Fruit fly (Drosophila melanogaster) whole organism, embryonic: ENCODE data around the gene lute.

ENCODE experiments used
- Ada2b ChIP-seq: fragments of 200-800 bp; sonication (Bioruptor generic); IDR thresholded peaks from 2 replicates; pipeline ENCODE4 v1.3.6; 2022; ENCODE audit warnings: missing biosample characterization, missing genetic modification characterization
- Atf6 ChIP-seq: fragments of 200-800 bp; sonication (Bioruptor generic); IDR thresholded peaks from 2 replicates; pipeline ENCODE4 v1.3.6; 2022; ENCODE audit warnings: missing biosample characterization, missing genetic modification characterization
- Bgb ChIP-seq: fragments of 200-800 bp; sonication (Bioruptor generic); IDR thresholded peaks from 2 replicates; pipeline ENCODE4 v1.3.6; 2022; ENCODE audit warnings: missing biosample characterization, missing genetic modification characterization; ENCODE audit not compliant: partially characterized antibody
- CG10654 ChIP-seq: fragments of 200-800 bp; sonication (Bioruptor generic); optimal IDR thresholded peaks from 2 replicates; lab custom pipeline; 2016; ENCODE audit warnings: missing biosample characterization, missing genetic modification characterization
- CG12391 ChIP-seq: fragments of 200-800 bp; sonication (Bioruptor generic); optimal IDR thresholded peaks from 3 replicates; lab custom pipeline; 2018; ENCODE audit warnings: missing biosample characterization, mild to moderate bottlenecking, missing genetic modification characterization, moderate library complexity
- CG12769 ChIP-seq: fragments of 200-800 bp; sonication (Bioruptor generic); optimal IDR thresholded peaks from 2 replicates; lab custom pipeline; 2019; ENCODE audit warnings: missing biosample characterization, mild to moderate bottlenecking, missing genetic modification characterization, moderate library complexity
- CG12942 ChIP-seq: fragments of 200-800 bp; sonication (Bioruptor generic); optimal IDR thresholded peaks from 3 replicates; lab custom pipeline; 2016; ENCODE audit warnings: missing biosample characterization, missing genetic modification characterization
- CG13296 ChIP-seq: fragments of 200-800 bp; sonication (Bioruptor generic); optimal IDR thresholded peaks from 3 replicates; lab custom pipeline; 2018; ENCODE audit warnings: missing biosample characterization, mild to moderate bottlenecking, missing genetic modification characterization
- CG15269 ChIP-seq: fragments of 200-800 bp; sonication (Bioruptor generic); optimal IDR thresholded peaks from 2 replicates; lab custom pipeline; 2018; ENCODE audit warnings: missing biosample characterization, mild to moderate bottlenecking, missing genetic modification characterization, moderate library complexity
- CG17612 ChIP-seq: fragments of 200-800 bp; sonication (Bioruptor generic); IDR thresholded peaks from 2 replicates; pipeline ENCODE4 v1.3.6; 2022; ENCODE audit warnings: missing biosample characterization, missing genetic modification characterization
- CG18476 ChIP-seq: fragments of 200-800 bp; sonication (Bioruptor generic); optimal IDR thresholded peaks from 2 replicates; lab custom pipeline; 2016; ENCODE audit warnings: missing biosample characterization, mild to moderate bottlenecking, missing genetic modification characterization
- CG18764 ChIP-seq: fragments of 200-800 bp; sonication (Bioruptor generic); optimal IDR thresholded peaks from 3 replicates; lab custom pipeline; 2016; ENCODE audit warnings: missing biosample characterization, missing genetic modification characterization
- CG2889 ChIP-seq: fragments of 200-800 bp; sonication (Bioruptor generic); IDR thresholded peaks from 3 replicates; pipeline ENCODE4 v1.3.6; 2022; ENCODE audit warnings: missing biosample characterization, missing genetic modification characterization
- CG43689 ChIP-seq: fragments of 200-800 bp; sonication (Bioruptor generic); IDR thresholded peaks from 2 replicates; pipeline ENCODE4 v1.3.6; 2022; ENCODE audit warnings: missing biosample characterization, missing genetic modification characterization
- CG5245 ChIP-seq: fragments of 200-800 bp; sonication (Bioruptor generic); optimal IDR thresholded peaks from 3 replicates; lab custom pipeline; 2016; ENCODE audit warnings: missing biosample characterization, missing genetic modification characterization
- CG5953 ChIP-seq: fragments of 200-800 bp; sonication (Bioruptor generic); IDR thresholded peaks from 2 replicates; pipeline ENCODE4 v1.3.6; 2022; ENCODE audit warnings: missing biosample characterization, missing genetic modification characterization
- CG6765 ChIP-seq: fragments of 200-800 bp; sonication (Bioruptor generic); optimal IDR thresholded peaks from 3 replicates; lab custom pipeline; 2017; ENCODE audit warnings: missing biosample characterization, mild to moderate bottlenecking, missing genetic modification characterization
- CG7372 ChIP-seq: fragments of 200-800 bp; sonication (Bioruptor generic); IDR thresholded peaks from 2 replicates; pipeline ENCODE4 v1.3.6; 2022; ENCODE audit warnings: missing biosample characterization, missing genetic modification characterization
- CG9609 ChIP-seq: fragments of 200-800 bp; sonication (Bioruptor generic); optimal IDR thresholded peaks from 3 replicates; lab custom pipeline; 2016; ENCODE audit warnings: missing biosample characterization, missing genetic modification characterization
- D19B ChIP-seq: fragments of 200-800 bp; sonication (Bioruptor generic); optimal IDR thresholded peaks from 2 replicates; lab custom pipeline; 2017; ENCODE audit warnings: missing biosample characterization, mild to moderate bottlenecking, missing genetic modification characterization
- Dfd ChIP-seq, 2 experiments: fragments of >200 bp; optimal IDR thresholded peaks; 2 replicates each; lab custom pipeline; 2017; ENCODE audit warnings: missing biosample characterization in 2 of 2, missing genetic modification characterization in 2 of 2
- Dref ChIP-seq: fragments of 200-800 bp; sonication (Bioruptor generic); IDR thresholded peaks from 2 replicates; pipeline ENCODE4 v1.3.6; 2022; ENCODE audit warnings: missing biosample characterization, missing genetic modification characterization
- Ets65A ChIP-seq: fragments of 200-800 bp; sonication (Bioruptor generic); peaks from one replicate; lab custom pipeline; 2016; ENCODE audit warnings: missing biosample characterization, missing genetic modification characterization
- Fer1 ChIP-seq: fragments of 200-800 bp; sonication (Bioruptor generic); optimal IDR thresholded peaks from 2 replicates; lab custom pipeline; 2017; ENCODE audit warnings: missing biosample characterization, mild to moderate bottlenecking, missing genetic modification characterization
- HLH3B ChIP-seq: fragments of 200-800 bp; sonication (Bioruptor generic); IDR thresholded peaks from 2 replicates; pipeline ENCODE4 v1.3.6; 2022; ENCODE audit warnings: missing biosample characterization, missing genetic modification characterization
- Lpt ChIP-seq: fragments of >200 bp; optimal IDR thresholded peaks from 2 replicates; lab custom pipeline; 2018; ENCODE audit warnings: missing biosample characterization, missing genetic modification characterization
- Max ChIP-seq: fragments of 200-800 bp; sonication (Bioruptor generic); optimal IDR thresholded peaks from 2 replicates; lab custom pipeline; 2016; ENCODE audit warnings: missing biosample characterization, mild to moderate bottlenecking, missing genetic modification characterization
- Meics ChIP-seq: fragments of 200-800 bp; sonication (Bioruptor generic); optimal IDR thresholded peaks from 2 replicates; lab custom pipeline; 2017; ENCODE audit warnings: missing biosample characterization, mild to moderate bottlenecking, missing genetic modification characterization
- Nf-YB ChIP-seq: fragments of 200-800 bp; sonication (Bioruptor generic); optimal IDR thresholded peaks from 3 replicates; lab custom pipeline; 2019; ENCODE audit warnings: missing biosample characterization, mild to moderate bottlenecking, missing genetic modification characterization, moderate library complexity
- NfI ChIP-seq: fragments of 200-800 bp; sonication (Bioruptor generic); optimal IDR thresholded peaks from 3 replicates; lab custom pipeline; 2018; ENCODE audit warnings: missing biosample characterization, mild to moderate bottlenecking, missing genetic modification characterization, moderate library complexity
- Ptx1 ChIP-seq: fragments of 200-800 bp; sonication (Bioruptor generic); IDR thresholded peaks from 2 replicates; pipeline ENCODE4 v1.3.6; 2022; ENCODE audit warnings: missing biosample characterization, missing genetic modification characterization
- Spps ChIP-seq: fragments of 200-800 bp; sonication (Bioruptor generic); optimal IDR thresholded peaks from 2 replicates; lab custom pipeline; 2018; ENCODE audit warnings: missing biosample characterization, mild to moderate bottlenecking, missing genetic modification characterization
- Trl ChIP-seq, 3 experiments: fragments of >200 bp in 2 of 3; fragments of 200-800 bp in 1 of 3; sonication (Bioruptor generic) in 1 of 3; optimal IDR thresholded peaks; 2 replicates in 1 of 3; 3 replicates in 2 of 3; lab custom pipeline; 2016 to 2017; ENCODE audit warnings: missing biosample characterization in 1 of 3, missing genetic modification characterization in 1 of 3
- Vsx1 ChIP-seq: fragments of 200-800 bp; sonication (Bioruptor generic); optimal IDR thresholded peaks from 2 replicates; lab custom pipeline; 2017; ENCODE audit warnings: missing biosample characterization, mild to moderate bottlenecking, missing genetic modification characterization, missing genetic modification reagents
- ase ChIP-seq: fragments of 200-800 bp; sonication (Bioruptor generic); IDR thresholded peaks from 3 replicates; pipeline ENCODE4 v1.3.6; 2022; ENCODE audit warnings: missing biosample characterization, missing genetic modification characterization
- bcd ChIP-seq: fragments of 200-800 bp; sonication (Bioruptor generic); optimal IDR thresholded peaks from 2 replicates; lab custom pipeline; 2017; ENCODE audit warnings: missing biosample characterization, mild to moderate bottlenecking, missing genetic modification characterization
- chif ChIP-seq, 2 experiments: fragments of 200-800 bp; sonication (Bioruptor generic); optimal IDR thresholded peaks; 3 replicates each; lab custom pipeline; 2016; ENCODE audit warnings: missing biosample characterization in 2 of 2, missing genetic modification characterization in 2 of 2
- dm ChIP-seq: fragments of 200-800 bp; sonication (Bioruptor generic); optimal IDR thresholded peaks from 3 replicates; lab custom pipeline; 2016; ENCODE audit warnings: missing biosample characterization, missing genetic modification characterization
- gem ChIP-seq: fragments of 200-800 bp; sonication (Bioruptor generic); optimal IDR thresholded peaks from 2 replicates; lab custom pipeline; 2019; ENCODE audit warnings: missing biosample characterization, mild to moderate bottlenecking, missing genetic modification characterization, moderate library complexity
- grn ChIP-seq: fragments of 200-800 bp; sonication (Bioruptor generic); optimal IDR thresholded peaks from 3 replicates; lab custom pipeline; 2017; ENCODE audit warnings: missing biosample characterization, missing genetic modification characterization
- ham ChIP-seq: fragments of 200-800 bp; sonication (Bioruptor generic); IDR thresholded peaks from 2 replicates; pipeline ENCODE4 v1.3.6; 2022; ENCODE audit warnings: missing biosample characterization, missing genetic modification characterization
- her ChIP-seq: fragments of 200-800 bp; sonication (Bioruptor generic); optimal IDR thresholded peaks from 2 replicates; lab custom pipeline; 2016; ENCODE audit warnings: missing biosample characterization, missing genetic modification characterization
- kni ChIP-seq: fragments of 200-800 bp; sonication (Bioruptor generic); optimal IDR thresholded peaks from 3 replicates; lab custom pipeline; 2017; ENCODE audit warnings: mild to moderate bottlenecking, missing biosample characterization, missing genetic modification reagents, missing genetic modification characterization
- nerfin-1 ChIP-seq: fragments of 200-800 bp; sonication (Bioruptor generic); optimal IDR thresholded peaks from 3 replicates; lab custom pipeline; 2019; ENCODE audit warnings: missing biosample characterization, mild to moderate bottlenecking, missing genetic modification characterization, moderate library complexity
- prd ChIP-seq, 3 experiments: fragments of >200 bp in 2 of 3; fragments of 200-800 bp in 1 of 3; sonication (Bioruptor generic) in 1 of 3; optimal IDR thresholded peaks in 2 of 3; IDR thresholded peaks in 1 of 3; 2 replicates in 2 of 3; 3 replicates in 1 of 3; pipeline versions ENCODE4 v1.3.6 to Lab custom; 2017 to 2022; ENCODE audit warnings: missing biosample characterization in 1 of 3, missing genetic modification characterization in 1 of 3
- pros ChIP-seq: fragments of 200-800 bp; sonication (Bioruptor generic); optimal IDR thresholded peaks from 3 replicates; lab custom pipeline; 2019; ENCODE audit warnings: missing biosample characterization, mild to moderate bottlenecking, missing genetic modification characterization, moderate library complexity
- ranshi ChIP-seq: fragments of 200-800 bp; sonication (Bioruptor generic); IDR thresholded peaks from 2 replicates; pipeline ENCODE4 v1.3.6; 2022; ENCODE audit warnings: missing biosample characterization, missing genetic modification characterization
- seq ChIP-seq: fragments of 200-800 bp; sonication (Bioruptor generic); IDR thresholded peaks from 2 replicates; pipeline ENCODE4 v1.3.6; 2022; ENCODE audit warnings: missing biosample characterization, missing genetic modification characterization
- stc ChIP-seq: fragments of 200-800 bp; sonication (Bioruptor generic); IDR thresholded peaks from 2 replicates; pipeline ENCODE4 v1.3.6; 2022; ENCODE audit warnings: missing biosample characterization, missing genetic modification characterization
- trem ChIP-seq: fragments of 200-800 bp; optimal IDR thresholded peaks from 3 replicates; lab custom pipeline; 2019; ENCODE audit warnings: missing biosample characterization, mild to moderate bottlenecking, missing genetic modification characterization, moderate library complexity
- yki ChIP-seq: fragments of >200 bp; optimal IDR thresholded peaks from 3 replicates; lab custom pipeline; 2018

Gene lute

DNA sequence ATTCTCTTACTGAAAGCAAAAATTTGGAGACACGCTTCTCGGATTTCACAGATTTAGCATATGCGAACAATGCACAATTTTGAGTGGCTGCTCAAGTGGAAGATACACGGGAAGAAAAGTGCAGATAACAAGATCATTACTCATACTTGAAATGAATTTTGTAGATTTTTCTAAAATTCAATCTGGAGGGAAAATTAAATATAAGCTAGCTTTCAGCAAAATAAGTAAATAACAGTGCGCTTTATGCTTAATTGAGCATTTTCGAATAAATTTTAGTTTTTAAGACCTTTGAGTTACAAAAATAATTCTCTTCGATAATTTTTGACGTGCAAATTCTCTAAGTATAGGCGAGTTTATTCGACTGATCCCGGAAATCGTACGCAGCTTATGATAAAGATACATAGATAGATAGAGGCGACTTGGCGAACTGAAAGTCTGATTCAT lies 21.0 kb downstream of the lute start (continued):
- no peak for TF ChIP-seq pros (GFP tag; lab: Kevin White, UChicago)
- TF ChIP-seq Atf6 (GFP tag; lab: Robert Waterston, UW), result no peak
- TF ChIP-seq CG5245 (GFP tag; lab: Kevin White, UChicago), result peak; percentile 36
- no peak for TF ChIP-seq grn (GFP tag; lab: Kevin White, UChicago)
- TF ChIP-seq Dfd (GFP tag; optimal IDR thresholded peaks at IDR 0.05; lab: Kevin White, UChicago), result no peak
- peak; percentile 19 for TF ChIP-seq CG15269 (tag; lab: Kevin White, UChicago)
- no peak for TF ChIP-seq yki
- TF ChIP-seq CG12769, result no peak
- TF ChIP-seq CG10654 (GFP tag; lab: Kevin White, UChicago), result peak; percentile 48
- TF ChIP-seq Fer1 (GFP tag; lab: Kevin White, UChicago), result peak; percentile 54
- TF ChIP-seq trem (tag; lab: Kevin White, UChicago), result peak; percentile 30
- TF ChIP-seq CG13296, result no peak
- no peak for TF ChIP-seq her (GFP tag; lab: Kevin White, UChicago)
- TF ChIP-seq Dref (GFP tag; lab: Robert Waterston, UW), result no peak
- TF ChIP-seq Ptx1, result peak; percentile 43; the same call in 1 of the 2 replicates
- TF ChIP-seq Lpt (GFP tag; lab: Kevin White, UChicago), result no peak
- peak; percentile 17 for TF ChIP-seq Max (GFP tag; lab: Kevin White, UChicago)
- no peak for TF ChIP-seq Bgb (GFP tag; lab: Robert Waterston, UW)
- no peak for TF ChIP-seq Trl (optimal IDR thresholded peaks at IDR 0.05; lab: Kevin White, UChicago)
- peak; percentile 34 for TF ChIP-seq Trl (GFP tag; optimal IDR thresholded peaks at IDR 0.05; lab: Kevin White, UChicago)
- no peak for TF ChIP-seq CG12391 (tag; lab: Kevin White, UChicago)
- no peak for TF ChIP-seq CG18476
- TF ChIP-seq ase (GFP tag; lab: Robert Waterston, UW), result no peak
- peak; percentile 50 for TF ChIP-seq Meics (GFP tag; lab: Kevin White, UChicago)
- TF ChIP-seq CG18764 (GFP tag; lab: Kevin White, UChicago), result peak; percentile 41
- TF ChIP-seq CG9609 (GFP tag; lab: Kevin White, UChicago), result no peak
- no peak for TF ChIP-seq CG12942 (GFP tag; lab: Kevin White, UChicago)
- no peak for TF ChIP-seq dm
- TF ChIP-seq NfI (GFP tag; lab: Kevin White, UChicago), result no peak
- no peak for TF ChIP-seq Nf-YB (GFP tag; lab: Kevin White, UChicago)
- no peak for TF ChIP-seq CG2889 (GFP tag; lab: Robert Waterston, UW)
- TF ChIP-seq D19B (GFP tag; lab: Kevin White, UChicago), result peak; percentile 22
- TF ChIP-seq gem (tag; lab: Kevin White, UChicago), result peak; percentile 76
- peak in 1 of 2 experiments; percentile 49 for TF ChIP-seq chif (GFP tag; optimal IDR thresholded peaks at IDR 0.05; lab: Kevin White, UChicago)
- no peak for TF ChIP-seq CG43689 (GFP tag; lab: Robert Waterston, UW)
- peak; percentile 45 for TF ChIP-seq bcd (GFP tag; lab: Kevin White, UChicago)
- TF ChIP-seq kni (GFP tag; lab: Kevin White, UChicago), result no peak
- TF ChIP-seq Vsx1 (GFP tag; lab: Kevin White, UChicago), result no peak
- no peak for TF ChIP-seq ham (GFP tag; lab: Robert Waterston, UW)
- peak; percentile 48 for TF ChIP-seq Ada2b (GFP tag; lab: Robert Waterston, UW)
- no peak for TF ChIP-seq CG17612 (GFP tag; lab: Robert Waterston, UW)
- no peak for TF ChIP-seq Spps
- no peak; the same call in 1 of the 2 replicates for TF ChIP-seq CG7372 (GFP tag; lab: Robert Waterston, UW)
- no peak for TF ChIP-seq HLH3B (GFP tag; lab: Robert Waterston, UW)
- TF ChIP-seq ranshi (GFP tag; lab: Robert Waterston, UW), result 0 out of 2 replicates have a peak, but pooled peaks have one; percentile 16
- TF ChIP-seq nerfin-1 (tag; lab: Kevin White, UChicago), result peak; percentile 49
- TF ChIP-seq stc (GFP tag; lab: Robert Waterston, UW), result no peak
- TF ChIP-seq Ets65A (GFP tag; lab: Kevin White, UChicago), result peak; percentile 92
- no peak for TF ChIP-seq CG5953 (GFP tag; lab: Robert Waterston, UW)
- no peak for TF ChIP-seq CG6765 (GFP tag; lab: Kevin White, UChicago)
- TF ChIP-seq prd (optimal IDR thresholded peaks at IDR 0.05; lab: Kevin White, UChicago), result no peak
- TF ChIP-seq prd (GFP tag; IDR thresholded peaks at IDR 0.05; lab: Robert Waterston, UW), result peak; percentile 18; the same call in 1 of the 3 replicates
- no peak for TF ChIP-seq seq (GFP tag; lab: Robert Waterston, UW)
